Worm (Caenorhabditis elegans) whole organism, L1 larva: Measurements from ENCODE around the gene tag-77.

ENCODE experiments used
- C04F5.9 ChIP-seq: sonication (generic microtip); optimal IDR thresholded peaks from 2 replicates; lab custom pipeline; 2016; ENCODE audit warnings: missing genetic modification characterization, missing compliant biosample characterization
- F16B12.6 ChIP-seq: fragments of 150-350 bp; optimal IDR thresholded peaks from 2 replicates; lab custom pipeline; 2014; ENCODE audit warnings: missing biosample characterization, missing genetic modification characterization
- aly-2 ChIP-seq: fragments of 150-350 bp; optimal IDR thresholded peaks from 2 replicates; lab custom pipeline; 2014; ENCODE audit warnings: missing biosample characterization, missing genetic modification characterization
- blmp-1 ChIP-seq: fragments of 150-350 bp; optimal IDR thresholded peaks from 2 replicates; lab custom pipeline; 2014; ENCODE audit warnings: missing biosample characterization, missing genetic modification characterization
- ceh-63 ChIP-seq: fragments of 200-800 bp; sonication (Bioruptor generic); optimal IDR thresholded peaks from 2 replicates; lab custom pipeline; 2018; ENCODE audit warnings: mild to moderate bottlenecking, missing genetic modification characterization, missing compliant biosample characterization
- ceh-82 ChIP-seq, 3 experiments: fragments of 150-350 bp in 1 of 3; sonication (generic microtip) in 2 of 3; optimal IDR thresholded peaks; 2 replicates each; lab custom pipeline; 2014 to 2017; ENCODE audit warnings: missing biosample characterization in 3 of 3, missing genetic modification characterization in 3 of 3
- ces-1 ChIP-seq: fragments of 150-350 bp; optimal IDR thresholded peaks from 2 replicates; lab custom pipeline; 2014; ENCODE audit warnings: missing biosample characterization, missing genetic modification reagents, missing genetic modification characterization
- dpl-1 ChIP-seq, 3 experiments: fragments of 150-350 bp in 2 of 3; sonication (generic microtip) in 1 of 3; optimal IDR thresholded peaks; 2 replicates each; lab custom pipeline; 2014 to 2017; ENCODE audit warnings: missing biosample characterization in 3 of 3, missing genetic modification characterization in 3 of 3, missing genetic modification reagents in 3 of 3
- dsc-1 ChIP-seq: sonication (generic microtip); optimal IDR thresholded peaks from 2 replicates; lab custom pipeline; 2016; ENCODE audit warnings: mild to moderate bottlenecking, missing genetic modification characterization, missing compliant biosample characterization
- efl-1 ChIP-seq, 4 experiments: fragments of 150-350 bp; optimal IDR thresholded peaks in 3 of 4; peaks in 1 of 4; 1 replicate in 1 of 4; 2 replicates in 3 of 4; lab custom pipeline; 2014; ENCODE audit warnings: missing biosample characterization in 2 of 4, missing genetic modification characterization in 2 of 4, missing genetic modification reagents in 2 of 4
- efl-3 ChIP-seq: fragments of 200-800 bp; sonication (Bioruptor generic); optimal IDR thresholded peaks from 2 replicates; lab custom pipeline; 2018; ENCODE audit warnings: mild to moderate bottlenecking, missing genetic modification characterization, missing compliant biosample characterization
- egl-13 ChIP-seq: sonication (generic microtip); optimal IDR thresholded peaks from 2 replicates; lab custom pipeline; 2016; ENCODE audit warnings: missing genotype, missing genetic modification reagents, missing genetic modification characterization, missing compliant biosample characterization
- egl-27 ChIP-seq, 2 experiments: fragments of 150-350 bp in 1 of 2; sonication (generic microtip); optimal IDR thresholded peaks; 3 replicates each; lab custom pipeline; 2017 to 2018; ENCODE audit warnings: missing biosample characterization in 2 of 2, missing genetic modification characterization in 2 of 2, missing genetic modification reagents in 2 of 2
- elt-2 ChIP-seq: sonication (generic microtip); optimal IDR thresholded peaks from 2 replicates; lab custom pipeline; 2016; ENCODE audit warnings: missing genetic modification characterization, mild to moderate bottlenecking, inconsistent platforms, missing compliant biosample characterization, missing genetic modification reagents
- elt-3 ChIP-seq, 6 experiments: fragments of 150-350 bp in 1 of 6; sonication (generic microtip); optimal IDR thresholded peaks; 2 replicates each; lab custom pipeline; 2017 to 2018; ENCODE audit warnings: missing biosample characterization in 6 of 6, missing genetic modification characterization in 6 of 6, inconsistent platforms in 1 of 6
- fkh-4 ChIP-seq: sonication (generic microtip); optimal IDR thresholded peaks from 2 replicates; lab custom pipeline; 2016; ENCODE audit warnings: missing compliant biosample characterization, missing genetic modification characterization, borderline replicate concordance
- hlh-17 ChIP-seq: fragments of 200-800 bp; sonication (Bioruptor generic); optimal IDR thresholded peaks from 2 replicates; lab custom pipeline; 2018; ENCODE audit warnings: missing genetic modification characterization, mild to moderate bottlenecking, missing compliant biosample characterization, moderate library complexity, borderline replicate concordance
- hlh-4 ChIP-seq: sonication (generic microtip); optimal IDR thresholded peaks from 2 replicates; lab custom pipeline; 2016; ENCODE audit warnings: mild to moderate bottlenecking, missing genetic modification characterization, missing compliant biosample characterization
- irx-1 ChIP-seq: sonication (generic microtip); optimal IDR thresholded peaks from 2 replicates; lab custom pipeline; 2016; ENCODE audit warnings: missing genetic modification characterization, missing compliant biosample characterization
- jun-1 ChIP-seq: fragments of 150-350 bp; optimal IDR thresholded peaks from 2 replicates; lab custom pipeline; 2014; ENCODE audit warnings: missing biosample characterization, missing genetic modification reagents, missing genetic modification characterization
- lin-13 ChIP-seq: fragments of 150-350 bp; optimal IDR thresholded peaks from 2 replicates; lab custom pipeline; 2014; ENCODE audit warnings: missing biosample characterization, missing genetic modification reagents, missing genetic modification characterization
- lin-39 ChIP-seq: fragments of 150-350 bp; optimal IDR thresholded peaks from 2 replicates; lab custom pipeline; 2014; ENCODE audit warnings: missing biosample characterization, missing genetic modification reagents, missing genetic modification characterization
- lsy-2 ChIP-seq, 2 experiments: fragments of 150-350 bp; optimal IDR thresholded peaks; 2 replicates each; lab custom pipeline; 2014; ENCODE audit warnings: missing biosample characterization in 2 of 2, missing genetic modification characterization in 2 of 2
- mef-2 ChIP-seq: fragments of 150-350 bp; optimal IDR thresholded peaks from 2 replicates; lab custom pipeline; 2014; ENCODE audit warnings: missing biosample characterization, missing genetic modification characterization
- nhr-19 ChIP-seq: fragments of 200-800 bp; sonication (Bioruptor generic); conservative IDR thresholded peaks from 2 replicates; pipeline ENCODE4 v1.3.6; 2022; ENCODE audit warnings: missing genetic modification characterization, missing compliant biosample characterization
- nhr-20 ChIP-seq: sonication (generic microtip); optimal IDR thresholded peaks from 2 replicates; lab custom pipeline; 2016; ENCODE audit warnings: mild to moderate bottlenecking, missing genetic modification characterization, missing compliant biosample characterization
- nhr-237 ChIP-seq: fragments of 150-350 bp; optimal IDR thresholded peaks from 2 replicates; lab custom pipeline; 2014; ENCODE audit warnings: missing biosample characterization, missing genetic modification characterization
- nhr-28 ChIP-seq: fragments of 150-350 bp; optimal IDR thresholded peaks from 2 replicates; lab custom pipeline; 2014; ENCODE audit warnings: missing biosample characterization, missing genetic modification characterization
- nhr-47 ChIP-seq: sonication (generic microtip); optimal IDR thresholded peaks from 2 replicates; lab custom pipeline; 2016; ENCODE audit warnings: mild to moderate bottlenecking, missing genetic modification characterization, moderate library complexity, missing compliant biosample characterization
- nhr-71 ChIP-seq: sonication (generic microtip); optimal IDR thresholded peaks from 2 replicates; lab custom pipeline; 2016; ENCODE audit warnings: mild to moderate bottlenecking, missing genetic modification characterization, moderate library complexity, missing compliant biosample characterization
- nhr-77 ChIP-seq: fragments of 150-350 bp; optimal IDR thresholded peaks from 2 replicates; lab custom pipeline; 2014; ENCODE audit warnings: missing biosample characterization, missing genetic modification characterization
- nhr-85 ChIP-seq: sonication (generic microtip); peaks from one replicate; lab custom pipeline; 2016; ENCODE audit warnings: missing genetic modification characterization, inconsistent platforms, missing compliant biosample characterization
- pqm-1 ChIP-seq: sonication (generic microtip); optimal IDR thresholded peaks from 3 replicates; lab custom pipeline; 2017; ENCODE audit warnings: missing biosample characterization, missing genetic modification characterization
- rnt-1 ChIP-seq: sonication (generic microtip); optimal IDR thresholded peaks from 2 replicates; lab custom pipeline; 2016; ENCODE audit warnings: mild to moderate bottlenecking, missing genetic modification characterization, moderate library complexity, missing compliant biosample characterization
- skn-1 ChIP-seq: fragments of 150-350 bp; optimal IDR thresholded peaks from 2 replicates; lab custom pipeline; 2014; ENCODE audit warnings: missing biosample characterization, missing genetic modification characterization
- snpc-4 ChIP-seq: fragments of 150-350 bp; optimal IDR thresholded peaks from 2 replicates; lab custom pipeline; 2014; ENCODE audit warnings: missing biosample characterization, missing genetic modification characterization
- snu-23 ChIP-seq: sonication (generic microtip); optimal IDR thresholded peaks from 2 replicates; lab custom pipeline; 2016; ENCODE audit warnings: missing genetic modification characterization, missing compliant biosample characterization
- sox-4 ChIP-seq: sonication (generic microtip); optimal IDR thresholded peaks from 2 replicates; lab custom pipeline; 2016; ENCODE audit warnings: missing genetic modification characterization, missing compliant biosample characterization
- sptf-1 ChIP-seq: fragments of 150-350 bp; optimal IDR thresholded peaks from 2 replicates; lab custom pipeline; 2014; ENCODE audit warnings: missing biosample characterization, missing genetic modification characterization
- swsn-7 ChIP-seq: sonication (generic microtip); optimal IDR thresholded peaks from 2 replicates; lab custom pipeline; 2016; ENCODE audit warnings: missing genetic modification characterization, missing compliant biosample characterization
- tbx-2 ChIP-seq: sonication (generic microtip); optimal IDR thresholded peaks from 2 replicates; lab custom pipeline; 2016; ENCODE audit warnings: missing genetic modification characterization, missing compliant biosample characterization
- tlp-1 ChIP-seq: fragments of 150-350 bp; optimal IDR thresholded peaks from 2 replicates; lab custom pipeline; 2014; ENCODE audit warnings: missing biosample characterization, missing genetic modification characterization
- unc-130 ChIP-seq: fragments of 150-350 bp; optimal IDR thresholded peaks from 2 replicates; lab custom pipeline; 2017; ENCODE audit warnings: missing biosample characterization, missing genetic modification characterization, inconsistent platforms
- unc-62 ChIP-seq: fragments of 150-350 bp; optimal IDR thresholded peaks from 2 replicates; lab custom pipeline; 2014; ENCODE audit warnings: missing biosample characterization, missing genetic modification reagents, missing genetic modification characterization
- unc-86 ChIP-seq: sonication (generic microtip); optimal IDR thresholded peaks from 2 replicates; lab custom pipeline; 2016; ENCODE audit warnings: missing genetic modification characterization, missing compliant biosample characterization
- vab-15 ChIP-seq: sonication (generic microtip); optimal IDR thresholded peaks from 2 replicates; lab custom pipeline; 2017; ENCODE audit warnings: missing genotype, mild to moderate bottlenecking, missing genetic modification characterization, missing compliant biosample characterization
- zag-1 ChIP-seq: fragments of 150-350 bp; optimal IDR thresholded peaks from 2 replicates; lab custom pipeline; 2014; ENCODE audit warnings: missing biosample characterization, missing genetic modification characterization
- zip-4 ChIP-seq: fragments of 200-800 bp; sonication (Bioruptor generic); optimal IDR thresholded peaks from 2 replicates; lab custom pipeline; 2018; ENCODE audit warnings: mild to moderate bottlenecking, missing genetic modification characterization, moderate library complexity, missing compliant biosample characterization
- ztf-11 ChIP-seq, 2 experiments: sonication (generic microtip); optimal IDR thresholded peaks; 2 replicates each; lab custom pipeline; 2016 to 2017; ENCODE audit warnings: missing genetic modification characterization in 2 of 2, missing biosample characterization in 1 of 2, missing compliant biosample characterization in 1 of 2
- ztf-4 ChIP-seq: fragments of 150-350 bp; optimal IDR thresholded peaks from 2 replicates; lab custom pipeline; 2014; ENCODE audit warnings: missing biosample characterization, missing genetic modification characterization

Gene tag-77

ce11 chrIV:8464187-8464586, 46.2 kb downstream of the tag-77 start (continued):
- TF ChIP-seq nhr-20 (tag; lab: Kevin White, UChicago) (peak; percentile 57), pqm-1 (no peak), snu-23 (GFP tag; lab: Kevin White, UChicago) (peak; percentile 26), elt-2 (no peak), ztf-4 (tag; lab: Kevin White, UChicago) (no peak), rnt-1 (no peak), unc-86 (tag; lab: Kevin White, UChicago) (no peak), egl-27 (tag; optimal IDR thresholded peaks at IDR 0.05; lab: Kevin White, UChicago) (no peak), nhr-71 (peak; percentile 49), lin-13 (GFP tag; lab: Kevin White, UChicago) (no peak), snpc-4 (no peak), dpl-1 (GFP tag; optimal IDR thresholded peaks at IDR 0.05; lab: Kevin White, UChicago) (no peak), hlh-17 (GFP tag; lab: Kevin White, UChicago) (no peak), vab-15 (tag; lab: Kevin White, UChicago) (no peak), lsy-2 (tag; optimal IDR thresholded peaks at IDR 0.05; lab: Kevin White, UChicago) (no peak), efl-3 (GFP tag; lab: Kevin White, UChicago) (no peak), sptf-1 (tag; lab: Kevin White, UChicago) (no peak), aly-2 (tag; lab: Kevin White, UChicago) (no peak), tbx-2 (tag; lab: Kevin White, UChicago) (peak; percentile 3), ztf-11 (tag; optimal IDR thresholded peaks at IDR 0.05; lab: Kevin White, UChicago) (no peak), egl-13 (no peak), ceh-82 (tag; optimal IDR thresholded peaks at IDR 0.05; lab: Kevin White, UChicago) (no peak), unc-62 (GFP tag; lab: Kevin White, UChicago) (no peak), nhr-47 (no peak), C04F5.9 (tag; lab: Kevin White, UChicago) (no peak), zip-4 (GFP tag; lab: Kevin White, UChicago) (no peak), ceh-63 (GFP tag; lab: Kevin White, UChicago) (no peak), hlh-4 (tag; lab: Kevin White, UChicago) (no peak), nhr-19 (GFP tag; lab: Robert Waterston, UW) (peak; percentile 30), zag-1 (tag; lab: Kevin White, UChicago) (no peak), ces-1 (no peak), F16B12.6 (tag; lab: Kevin White, UChicago) (no peak), nhr-85 (tag; lab: Kevin White, UChicago) (peak; percentile 82), mef-2 (tag; lab: Kevin White, UChicago) (no peak), irx-1 (tag; lab: Kevin White, UChicago) (no peak), jun-1 (tag; lab: Kevin White, UChicago) (no peak), nhr-77 (tag; lab: Kevin White, UChicago) (no peak), nhr-237 (tag; lab: Kevin White, UChicago) (no peak), fkh-4 (tag; lab: Kevin White, UChicago) (no peak), blmp-1 (tag; lab: Kevin White, UChicago) (peak; percentile 33), swsn-7 (no peak), unc-130 (tag; lab: Kevin White, UChicago) (no peak), lin-39 (tag; lab: Kevin White, UChicago) (no peak), tlp-1 (tag; lab: Kevin White, UChicago) (no peak), nhr-28 (tag; lab: Kevin White, UChicago) (no peak), sox-4 (tag; lab: Kevin White, UChicago) (no peak), skn-1 (no peak), dsc-1 (tag; lab: Kevin White, UChicago) (no peak), efl-1 (optimal IDR thresholded peaks at IDR 0.05; lab: Kevin White, UChicago) (no peak), efl-1 (GFP tag; optimal IDR thresholded peaks at IDR 0.05 in 1 of 2; lab: Kevin White, UChicago) (no peak), elt-3 (tag; optimal IDR thresholded peaks at IDR 0.05; lab: Kevin White, UChicago) (peak in 4 of 6 experiments; percentile 60 to 86 (median 68))
- TF ChIP-seq, all 84 proteins: peak for 10
